Worm (Caenorhabditis elegans): Measurements from ENCODE around the gene spp-11.

The spp-11 gene

ce11 chrII:6383183-6383695 lies 23.9 kb downstream of the spp-11 start, which contains the start of gene F58F12.1 (continued):
- TF ChIP-seq madf-9 (GFP tag; conservative IDR thresholded peaks at IDR 0.05) (no peak), hlh-11 (tag; optimal IDR thresholded peaks at IDR 0.05) (peak; percentile 31), mep-1 (tag; optimal IDR thresholded peaks at IDR 0.05) (peak; percentile 66), saeg-2 (GFP tag; IDR thresholded peaks at IDR 0.05) (no peak), lin-29 (GFP tag; IDR thresholded peaks at IDR 0.05) (no peak), pqm-1 (tag; optimal IDR thresholded peaks at IDR 0.05) (no peak), lsy-2 (tag; optimal IDR thresholded peaks at IDR 0.05) (peak in 1 of 2 experiments; percentile 81), hif-1 (tag; optimal IDR thresholded peaks at IDR 0.05) (peak in 1 of 2 experiments; percentile 75), php-3 (GFP tag; IDR thresholded peaks at IDR 0.05) (no peak), lin-38 (GFP tag; IDR thresholded peaks at IDR 0.05) (peak; percentile 94), ZK337.2 (GFP tag; IDR thresholded peaks at IDR 0.05) (peak; percentile 47; the same call in 1 of the 2 replicates), ctbp-1 (GFP tag; IDR thresholded peaks at IDR 0.05) (no peak), vab-7 (GFP tag; IDR thresholded peaks at IDR 0.05) (no peak), fos-1 (tag; optimal IDR thresholded peaks at IDR 0.05) (no peak)

- no peak for TF ChIP-seq daf-12 (tag; optimal IDR thresholded peaks at IDR 0.05)
- TF ChIP-seq aha-1 (tag) = peak; percentile 75
These were observed 26.3 kb downstream of the spp-11 start, which contains the start of gene F58F12.12 for ce11 chrII:6380866-6381265. TSS of gene F58F12.12 (plus strand) at chrII:6381166.

ce11 chrII:6379038-6379563 lies 28.1 kb downstream of the spp-11 start:
- TF ChIP-seq nhr-76 (tag; optimal IDR thresholded peaks at IDR 0.05) (no peak), skn-1 (tag; optimal IDR thresholded peaks at IDR 0.05) (no peak), hmg-1.1 (GFP tag; IDR thresholded peaks at IDR 0.05) (no peak), sdz-12 (GFP tag; optimal IDR thresholded peaks at IDR 0.05) (no peak), hlh-30 (tag; optimal IDR thresholded peaks at IDR 0.05; ENCODE audit: insufficient read depth) (peak; percentile 57), daf-16 (GFP tag; optimal IDR thresholded peaks at IDR 0.05) (no peak), daf-16 (tag; optimal IDR thresholded peaks at IDR 0.05) (no peak), R02D3.7 (tag; optimal IDR thresholded peaks at IDR 0.05) (no peak), aly-2 (tag; optimal IDR thresholded peaks at IDR 0.05) (no peak), ceh-82 (tag; optimal IDR thresholded peaks at IDR 0.05) (no peak), ceh-62 (tag; optimal IDR thresholded peaks at IDR 0.05) (no peak), madf-9 (GFP tag; conservative IDR thresholded peaks at IDR 0.05) (no peak), pqm-1 (tag; optimal IDR thresholded peaks at IDR 0.05) (no peak), zip-11 (GFP tag; IDR thresholded peaks at IDR 0.05) (no peak), dmd-6 (GFP tag; IDR thresholded peaks at IDR 0.05) (0 out of 2 replicates have a peak, but pooled peaks have one; percentile 12), mep-1 (tag; optimal IDR thresholded peaks at IDR 0.05) (peak; percentile 7), snpc-4 (tag; optimal IDR thresholded peaks at IDR 0.05) (no peak), Y48G9A.11 (GFP tag; IDR thresholded peaks at IDR 0.05) (no peak), T20F7.1 (GFP tag; optimal IDR thresholded peaks at IDR 0.05) (no peak), ztf-7 (tag; optimal IDR thresholded peaks at IDR 0.05) (no peak), jun-1 (tag; optimal IDR thresholded peaks at IDR 0.05) (no peak), dmd-9 (GFP tag; IDR thresholded peaks at IDR 0.05) (no peak), hif-1 (tag; optimal IDR thresholded peaks at IDR 0.05) (no peak), saeg-2 (GFP tag; IDR thresholded peaks at IDR 0.05) (no peak), mdl-1 (tag; optimal IDR thresholded peaks at IDR 0.05) (peak in 1 of 2 experiments; percentile 27), nhr-28 (tag; optimal IDR thresholded peaks at IDR 0.05) (peak; percentile 54)

All from whole organism, L4 larva.